Fruit fly (Drosophila melanogaster) ovary, adult (tissue): ENCODE results near the gene RhoU.

Source experiments
- CG17801 ChIP-seq: fragments of 200-800 bp; optimal IDR thresholded peaks from 2 replicates; lab custom pipeline; 2019; ENCODE audit warnings: missing biosample characterization, mild to moderate bottlenecking, missing genetic modification characterization, moderate library complexity; ENCODE audit not compliant: partially characterized antibody

RhoU gene

DNA sequence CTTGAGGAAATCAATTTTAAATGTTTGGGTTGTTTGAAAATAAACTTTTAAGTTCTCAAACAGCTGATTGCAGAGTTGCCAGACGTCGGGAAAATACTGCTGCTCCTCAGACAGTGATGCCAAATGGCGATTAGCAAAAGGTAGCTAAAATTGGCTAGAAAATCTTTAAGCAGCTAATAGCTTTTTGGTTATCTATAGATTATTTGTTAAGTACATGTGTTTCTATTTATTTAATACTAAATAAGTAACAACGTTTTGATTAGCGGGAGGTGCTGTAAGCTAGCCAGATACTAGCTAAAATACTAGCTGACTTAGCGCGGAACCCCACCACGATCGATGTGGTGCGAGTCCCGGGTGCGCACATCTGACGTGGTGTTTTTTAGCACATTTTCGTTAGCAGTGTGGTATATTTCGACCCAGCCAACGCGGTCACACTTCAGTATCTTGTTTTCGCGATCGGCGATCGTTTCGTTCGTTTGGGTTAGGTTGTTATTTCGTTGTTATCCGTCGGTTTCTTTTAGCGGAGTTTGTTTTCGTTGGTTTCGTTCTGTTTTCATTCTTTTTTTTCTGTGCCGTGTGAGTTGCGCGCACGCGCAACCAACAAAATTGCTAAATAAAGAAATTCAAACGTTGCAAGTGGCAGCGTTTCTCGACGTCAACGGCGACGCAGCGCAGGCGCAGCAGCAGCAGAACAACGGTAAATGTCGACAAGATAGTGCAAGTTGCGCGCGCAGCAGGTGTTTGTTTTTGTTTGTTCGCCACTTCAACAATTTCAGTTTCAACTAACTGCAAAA lies at the start of gene RhoU, which contains the start of gene Naxe:
RhoU (plus strand) TSS at position 433 of the 794 bp plus-strand sequence.
Naxe (minus strand) TSS at position 77 of the 794 bp plus-strand sequence.
- peak; percentile 43 for TF ChIP-seq CG17801 (GFP tag; lab: Kevin White, UChicago)

DNA sequence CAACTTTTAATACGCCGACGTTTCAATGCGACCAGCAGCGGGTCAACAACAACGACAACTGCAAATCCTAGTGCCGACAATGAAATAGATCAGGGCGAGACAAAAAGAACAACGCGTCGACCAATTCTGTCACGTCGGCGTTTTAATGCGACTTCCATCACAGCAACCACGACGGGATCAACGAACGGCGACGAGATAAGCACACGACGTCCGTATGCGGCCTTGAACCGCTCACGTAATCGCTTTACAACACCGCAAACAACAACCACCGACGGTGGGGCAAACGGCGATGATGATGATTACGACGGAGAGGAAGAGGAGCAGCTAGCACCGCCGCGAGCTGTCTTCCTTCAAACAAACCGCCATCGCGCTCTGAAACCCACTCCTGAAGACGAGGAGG lies 46.8 kb upstream of the RhoU start:
- TF ChIP-seq CG17801 (GFP tag; lab: Kevin White, UChicago), result no peak

- no peak for TF ChIP-seq CG17801 (GFP tag; lab: Kevin White, UChicago)
Measured at dm6 chrX:10043873-10044272, 42.5 kb upstream of the RhoU start.

DNA sequence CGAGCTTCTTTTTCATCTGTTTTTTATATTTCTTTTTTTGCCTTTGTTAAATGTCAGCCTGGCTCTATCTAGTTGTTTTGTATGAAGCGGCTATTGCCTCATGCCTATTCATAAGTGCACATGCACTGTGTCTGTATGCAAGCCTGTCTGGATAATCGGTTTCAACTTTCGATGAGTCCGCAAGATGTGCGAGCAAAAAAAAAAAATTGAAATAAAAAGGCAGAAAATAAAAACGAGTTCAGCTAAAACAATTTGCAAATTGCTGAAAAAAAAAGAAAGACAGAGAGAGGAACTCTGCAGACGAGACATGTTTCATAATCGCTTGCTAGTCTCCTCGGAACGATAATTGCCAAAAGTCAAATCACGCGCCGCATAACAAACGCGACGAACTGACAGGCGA lies 40.6 kb upstream of the RhoU start:
- TF ChIP-seq CG17801 (GFP tag; lab: Kevin White, UChicago), result peak; percentile 44

DNA sequence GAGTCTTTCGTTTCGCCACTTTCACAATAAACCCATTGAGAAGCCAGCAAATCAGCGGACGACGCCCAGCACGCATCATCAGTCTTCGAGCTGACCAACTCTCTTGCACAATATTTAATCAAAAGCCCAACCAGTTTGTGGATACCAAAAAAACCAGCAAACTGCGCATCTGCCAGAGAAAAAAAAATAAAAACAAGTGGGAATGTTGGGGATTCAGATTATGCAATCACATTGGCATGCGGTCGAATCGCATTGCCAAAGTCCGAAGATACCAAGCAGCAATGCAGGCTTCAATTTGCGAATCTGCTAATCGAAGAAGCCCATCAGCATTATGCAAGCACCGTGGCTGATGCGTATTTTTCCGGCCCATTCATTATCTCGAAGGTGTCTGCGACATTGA lies 39.6 kb upstream of the RhoU start:
- TF ChIP-seq CG17801 (GFP tag; lab: Kevin White, UChicago), result no peak

dm6 chrX:10047961-10048360 lies 38.4 kb upstream of the RhoU start:
- TF ChIP-seq CG17801 (GFP tag; lab: Kevin White, UChicago), result no peak

- peak; percentile 15 for TF ChIP-seq CG17801 (GFP tag; lab: Kevin White, UChicago)
Measured at dm6 chrX:10052549-10052948, 33.8 kb upstream of the RhoU start, which contains the start of gene Yp2. Gene Yp2, minus strand, starts transcription at chrX:10052636.

DNA sequence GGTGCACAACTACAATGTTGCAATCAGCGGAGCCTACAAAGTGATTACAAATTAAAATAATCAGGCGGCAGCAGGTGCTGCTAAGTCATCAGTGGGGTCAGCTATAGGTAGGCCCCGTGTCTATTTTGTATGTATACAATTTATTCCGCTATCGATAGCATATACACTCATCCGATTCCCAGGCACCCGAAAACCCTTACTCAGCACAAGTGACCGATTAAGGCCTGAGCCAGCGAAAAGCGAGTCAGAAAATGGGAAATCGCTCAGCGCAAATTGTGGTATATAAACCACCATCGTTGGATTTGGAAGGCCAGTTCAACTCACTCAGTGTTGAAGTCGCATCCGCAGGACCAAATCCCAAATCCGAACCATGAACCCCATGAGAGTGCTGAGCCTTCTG lies 32.8 kb upstream of the RhoU start, which contains the start of gene Yp1:
Yp1 (plus strand) TSS at position 265 of the 400 bp plus-strand sequence.
- no peak for TF ChIP-seq CG17801 (GFP tag; lab: Kevin White, UChicago)

DNA sequence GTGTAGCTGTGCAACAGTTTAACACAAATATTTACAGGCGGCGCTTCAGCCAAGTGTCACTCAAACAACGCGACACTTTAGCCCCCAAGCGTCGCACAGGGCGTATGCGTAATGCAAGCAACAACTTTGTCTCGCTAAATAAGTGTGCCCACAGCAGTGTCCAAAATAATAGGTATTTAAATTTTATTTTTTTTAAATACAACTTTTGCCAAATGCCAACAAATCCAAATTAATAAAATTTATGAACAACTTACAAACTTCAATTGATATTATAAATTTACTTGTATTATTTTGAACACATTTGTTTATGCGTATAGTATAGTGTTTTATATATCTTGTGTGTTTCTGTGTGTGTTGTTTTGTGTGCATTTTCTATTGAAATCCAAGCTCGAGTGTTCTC lies 28.4 kb upstream of the RhoU start:
- no peak for TF ChIP-seq CG17801 (GFP tag; lab: Kevin White, UChicago)

dm6 chrX:10061327-10061726 lies 25.0 kb upstream of the RhoU start, which contains the start of gene Gr9a:
Gene Gr9a, plus strand, starts transcription at chrX:10061627.
- TF ChIP-seq CG17801 (GFP tag; lab: Kevin White, UChicago), result no peak

dm6 chrX:10067528-10067927 lies 18.8 kb upstream of the RhoU start:
- no peak for TF ChIP-seq CG17801 (GFP tag; lab: Kevin White, UChicago)

dm6 chrX:10070325-10070931 lies 15.9 kb upstream of the RhoU start, which contains the start of gene CG15312:
Gene CG15312, minus strand, starts transcription at chrX:10070868.
- no peak for TF ChIP-seq CG17801 (GFP tag; lab: Kevin White, UChicago)

DNA sequence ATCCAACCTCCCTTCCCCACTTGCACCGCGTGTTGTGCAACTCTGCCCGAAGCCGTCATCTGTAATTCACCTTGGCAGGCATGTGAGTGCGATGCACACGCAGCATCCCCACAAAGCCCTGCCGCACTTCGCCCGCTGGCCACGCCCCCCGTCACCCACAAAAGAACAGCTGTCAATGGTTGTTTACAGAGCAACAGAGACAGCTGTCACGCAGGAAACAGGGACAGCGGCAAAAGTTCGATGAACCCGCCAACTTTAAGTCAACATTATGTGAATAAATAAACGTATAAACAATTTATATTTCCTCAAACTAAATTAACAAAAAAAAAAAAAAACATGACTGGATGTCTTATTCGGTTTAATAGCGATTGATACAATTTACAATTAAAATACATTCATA lies 14.8 kb upstream of the RhoU start:
- no peak for TF ChIP-seq CG17801 (GFP tag; lab: Kevin White, UChicago)

DNA sequence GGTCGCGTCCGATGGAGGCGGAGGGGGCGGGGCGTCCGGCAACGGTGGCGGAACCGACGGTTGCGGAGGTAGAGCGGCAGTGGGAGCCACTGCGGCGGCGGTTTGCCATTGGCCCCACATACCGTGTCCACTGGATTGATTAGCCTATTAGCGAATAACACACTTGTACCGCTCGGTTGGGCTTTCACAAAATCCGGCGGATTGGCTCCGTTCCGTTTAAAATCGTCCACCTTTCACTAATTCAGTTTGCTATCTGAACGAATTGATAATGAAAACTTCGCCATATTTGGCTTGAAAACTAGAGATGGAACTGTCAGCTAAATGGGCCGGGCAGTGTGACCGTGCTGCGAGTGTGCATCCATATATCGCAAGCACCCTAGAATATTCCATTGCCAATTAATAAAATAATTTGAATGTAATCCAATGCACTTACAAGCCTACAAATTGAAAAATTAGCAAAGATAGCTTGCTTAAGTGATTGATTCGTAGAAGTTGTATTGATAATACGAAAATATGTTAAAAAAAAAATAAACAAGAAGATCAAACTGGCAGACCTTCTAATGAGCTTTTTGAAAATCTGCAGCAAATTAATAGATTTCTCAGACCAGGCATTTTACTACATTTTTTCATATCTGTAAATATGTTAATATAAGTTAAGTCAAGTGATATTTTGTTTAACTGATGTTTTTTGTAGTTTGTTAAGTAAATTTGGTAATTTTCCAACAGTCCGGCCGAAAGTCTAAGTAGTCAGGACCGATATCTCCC lies 4.0 kb upstream of the RhoU start, which contains the start of gene ZAP3:
ZAP3 (minus strand) TSS at position 308 of the 765 bp plus-strand sequence.
- TF ChIP-seq CG17801 (GFP tag; lab: Kevin White, UChicago), result peak; percentile 19

DNA sequence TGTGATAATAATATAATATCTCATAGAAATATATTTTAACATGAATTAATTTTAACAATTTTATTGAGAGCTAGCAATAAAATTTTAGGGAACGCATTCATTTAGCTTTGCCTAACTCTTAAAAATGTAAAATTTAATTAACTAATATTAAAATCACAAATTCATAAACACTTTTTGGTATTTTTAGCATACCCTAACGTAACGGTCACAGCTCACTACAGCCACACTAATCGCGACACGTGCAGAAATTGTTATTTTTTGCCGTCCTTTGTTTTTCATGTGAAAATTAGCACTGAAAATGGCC lies 3.4 kb upstream of the RhoU start, which contains the start of gene CG2972:
CG2972 (plus strand) TSS at position 205 of the 304 bp plus-strand sequence.
- TF ChIP-seq CG17801 (GFP tag; lab: Kevin White, UChicago), result no peak
